Worm (Caenorhabditis elegans) whole organism, late embryonic: ENCODE data around the gene C08F1.6.
"Not testable (repeated sequence)": the region's sequence is repeated elsewhere in the genome, so short reads cannot be mapped to it uniquely, and the experiment has no call there.

Source experiments
- ceh-19 ChIP-seq: fragments of 200-800 bp; sonication (Bioruptor generic); optimal IDR thresholded peaks from 2 replicates; lab custom pipeline; 2018; ENCODE audit warnings: mild to moderate bottlenecking, missing genetic modification characterization, missing compliant biosample characterization
- ceh-48 ChIP-seq: sonication (generic microtip); optimal IDR thresholded peaks from 2 replicates; lab custom pipeline; 2016; ENCODE audit warnings: missing genetic modification characterization, inconsistent platforms, missing compliant biosample characterization
- ceh-6 ChIP-seq: fragments of 200-800 bp; sonication (Bioruptor generic); optimal IDR thresholded peaks from 2 replicates; lab custom pipeline; 2018; ENCODE audit warnings: mild to moderate bottlenecking, missing genetic modification characterization, missing compliant biosample characterization
- dve-1 ChIP-seq: sonication (generic microtip); optimal IDR thresholded peaks from 2 replicates; lab custom pipeline; 2017; ENCODE audit warnings: antibody characterized with exemption, mild to moderate bottlenecking, missing genetic modification characterization, missing compliant biosample characterization
- eyg-1 ChIP-seq: sonication (generic microtip); optimal IDR thresholded peaks from 2 replicates; lab custom pipeline; 2016; ENCODE audit warnings: missing genotype, missing genetic modification characterization, missing compliant biosample characterization
- hlh-8 ChIP-seq: sonication (generic microtip); optimal IDR thresholded peaks from 2 replicates; lab custom pipeline; 2016; ENCODE audit warnings: missing genotype, missing genetic modification characterization, missing compliant biosample characterization
- pha-4 ChIP-seq: fragments of 150-350 bp; optimal IDR thresholded peaks from 2 replicates; lab custom pipeline; 2018; ENCODE audit warnings: missing biosample characterization, missing genetic modification reagents, missing genetic modification characterization
- pqm-1 ChIP-seq: sonication (generic microtip); optimal IDR thresholded peaks from 2 replicates; lab custom pipeline; 2016; ENCODE audit warnings: missing genetic modification characterization, missing compliant biosample characterization
- tbx-7 ChIP-seq: sonication (generic microtip); optimal IDR thresholded peaks from 2 replicates; lab custom pipeline; 2016; ENCODE audit warnings: missing genotype, missing genetic modification characterization, missing compliant biosample characterization

ce11 chrII:1771347-1771746, 16.6 kb downstream of the C08F1.6 start, which contains the start of gene math-26:
- TF ChIP-seq pqm-1 (tag; lab: Kevin White, UChicago); ceh-6 (GFP tag; lab: Kevin White, UChicago); eyg-1 (tag; lab: Kevin White, UChicago); ceh-48 (tag; lab: Kevin White, UChicago); ceh-19 (GFP tag; lab: Kevin White, UChicago); tbx-7 (tag; lab: Kevin White, UChicago); hlh-8 (tag; lab: Kevin White, UChicago); pha-4 (tag; lab: Kevin White, UChicago); dve-1 (tag; lab: Kevin White, UChicago): not testable (repeated sequence)
